Fruit fly (Drosophila melanogaster) whole organism, prepupa: Measurements from ENCODE around the gene Rab5.

Source experiments
- CG6276 ChIP-seq: fragments of 200-800 bp; sonication (Bioruptor generic); optimal IDR thresholded peaks from 2 replicates; lab custom pipeline; 2017; ENCODE audit warnings: missing biosample characterization, mild to moderate bottlenecking, missing genetic modification characterization
- CG6808 ChIP-seq: fragments of 200-800 bp; sonication (Bioruptor generic); optimal IDR thresholded peaks from 3 replicates; lab custom pipeline; 2017; ENCODE audit warnings: missing biosample characterization, missing genetic modification characterization, mild to moderate bottlenecking, moderate library complexity, missing genetic modification reagents
- Ets96B ChIP-seq: fragments of 200-800 bp; optimal IDR thresholded peaks from 2 replicates; lab custom pipeline; 2019; ENCODE audit warnings: missing biosample characterization, mild to moderate bottlenecking, missing genetic modification characterization, moderate library complexity
- Gug ChIP-seq: fragments of 200-800 bp; sonication (Bioruptor generic); IDR thresholded peaks from 2 replicates; pipeline ENCODE4 v1.3.6; 2022; ENCODE audit warnings: missing biosample characterization, missing genetic modification characterization
- Smox ChIP-seq: fragments of 200-800 bp; sonication (Bioruptor generic); optimal IDR thresholded peaks from 3 replicates; lab custom pipeline; 2016; ENCODE audit warnings: missing biosample characterization, missing genetic modification characterization
- Sox102F ChIP-seq: fragments of 200-800 bp; sonication (Bioruptor generic); optimal IDR thresholded peaks from 2 replicates; lab custom pipeline; 2016; ENCODE audit warnings: missing biosample characterization, mild to moderate bottlenecking, missing genetic modification characterization
- Sox15 ChIP-seq: fragments of 200-800 bp; sonication (Bioruptor generic); optimal IDR thresholded peaks from 3 replicates; lab custom pipeline; 2016; ENCODE audit warnings: missing biosample characterization, missing genetic modification characterization
- esn ChIP-seq: fragments of 200-800 bp; sonication (Bioruptor generic); optimal IDR thresholded peaks from 2 replicates; lab custom pipeline; 2016; ENCODE audit warnings: missing biosample characterization, mild to moderate bottlenecking, missing genetic modification characterization, moderate library complexity
- fd59A ChIP-seq: fragments of 200-800 bp; sonication (Bioruptor generic); optimal IDR thresholded peaks from 2 replicates; lab custom pipeline; 2017; ENCODE audit warnings: missing biosample characterization, mild to moderate bottlenecking, missing genetic modification characterization, missing genetic modification reagents
- fkh ChIP-seq: fragments of 200-800 bp; sonication (Bioruptor generic); optimal IDR thresholded peaks from 3 replicates; lab custom pipeline; 2017; ENCODE audit warnings: missing biosample characterization, mild to moderate bottlenecking, missing genetic modification characterization, moderate library complexity

DNA sequence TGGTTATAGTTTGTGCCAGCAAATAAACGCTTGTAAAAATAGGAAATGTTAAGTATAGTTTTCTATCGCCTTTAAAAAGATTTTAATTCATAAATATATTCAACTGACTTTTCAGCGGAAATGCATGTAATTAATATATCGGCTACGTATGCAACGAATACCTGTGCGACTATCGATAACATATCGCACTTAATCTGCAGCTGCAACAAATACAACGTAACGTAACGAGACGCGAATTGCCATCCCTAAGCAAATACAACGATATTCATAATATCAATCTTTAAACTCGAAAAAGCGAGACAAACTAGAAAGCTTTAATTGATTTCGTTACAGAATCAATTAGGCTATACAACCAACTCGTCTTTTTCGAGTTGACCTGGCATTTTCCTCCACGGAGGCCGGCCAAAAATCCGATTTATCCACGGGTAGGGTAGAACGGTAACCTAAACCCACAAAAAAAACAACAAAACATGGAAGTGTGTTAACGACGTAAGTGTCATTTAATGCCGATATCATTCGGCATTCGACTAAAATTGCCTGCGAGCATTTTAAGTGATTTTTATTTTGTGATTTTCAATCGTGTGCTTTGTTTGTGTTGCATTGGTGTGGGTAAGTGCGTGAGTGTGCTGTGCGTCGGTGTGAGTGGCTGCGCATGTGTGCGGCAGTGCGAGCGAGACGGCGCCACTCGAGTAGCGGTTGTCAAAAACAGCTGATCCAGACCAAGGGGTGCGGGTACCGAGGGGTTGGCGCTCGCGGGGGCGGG lies 10.8 kb upstream of the Rab5 start, which contains the start of gene Atxn7:
- TF ChIP-seq fkh (GFP tag; lab: Kevin White, UChicago): peak; percentile 97
- TF ChIP-seq esn (GFP tag; lab: Kevin White, UChicago): peak; percentile 84
- peak; percentile 67 for TF ChIP-seq Smox
- no peak for TF ChIP-seq Ets96B (tag; lab: Kevin White, UChicago)
- TF ChIP-seq CG6808 (GFP tag; lab: Kevin White, UChicago): peak; percentile 30
- TF ChIP-seq Sox15 (GFP tag; lab: Kevin White, UChicago): no peak
- TF ChIP-seq Gug (GFP tag; lab: Robert Waterston, UW): no peak
- TF ChIP-seq Sox102F: peak; percentile 70
- peak; percentile 40 for TF ChIP-seq fd59A
- TF ChIP-seq CG6276 (GFP tag; lab: Kevin White, UChicago): no peak
